Worm (Caenorhabditis elegans) whole organism, L1 larva: ENCODE measurements around the gene F11D5.1.

Experiments used
- C34B4.2 ChIP-seq: sonication (generic microtip); optimal IDR thresholded peaks from 2 replicates; lab custom pipeline; 2017; ENCODE audit warnings: mild to moderate bottlenecking, missing genetic modification characterization, missing compliant biosample characterization
- ama-1 ChIP-seq: fragments of 150-350 bp; optimal IDR thresholded peaks from 2 replicates; lab custom pipeline; 2014
- hlh-17 ChIP-seq: fragments of 200-800 bp; sonication (Bioruptor generic); optimal IDR thresholded peaks from 2 replicates; lab custom pipeline; 2018; ENCODE audit warnings: missing genetic modification characterization, mild to moderate bottlenecking, missing compliant biosample characterization, moderate library complexity, borderline replicate concordance
- lsy-2 ChIP-seq, 2 experiments: fragments of 150-350 bp; optimal IDR thresholded peaks; 2 replicates each; lab custom pipeline; 2014; ENCODE audit warnings: missing biosample characterization in 2 of 2, missing genetic modification characterization in 2 of 2
- nhr-237 ChIP-seq: fragments of 150-350 bp; optimal IDR thresholded peaks from 2 replicates; lab custom pipeline; 2014; ENCODE audit warnings: missing biosample characterization, missing genetic modification characterization
- nhr-77 ChIP-seq: fragments of 150-350 bp; optimal IDR thresholded peaks from 2 replicates; lab custom pipeline; 2014; ENCODE audit warnings: missing biosample characterization, missing genetic modification characterization
- pag-3 ChIP-seq: sonication (generic microtip); optimal IDR thresholded peaks from 2 replicates; lab custom pipeline; 2017; ENCODE audit warnings: missing genetic modification characterization, mild to moderate bottlenecking, missing compliant biosample characterization, antibody characterized with exemption, borderline replicate concordance; ENCODE audit not compliant: insufficient read depth
- zag-1 ChIP-seq: fragments of 150-350 bp; optimal IDR thresholded peaks from 2 replicates; lab custom pipeline; 2014; ENCODE audit warnings: missing biosample characterization, missing genetic modification characterization

- TF ChIP-seq hlh-17: no peak
- no peak for TF ChIP-seq C34B4.2 (tag; lab: Kevin White, UChicago)
- TF ChIP-seq ama-1 (lab: Kevin White, UChicago): no peak
- no peak for TF ChIP-seq nhr-237 (tag; lab: Kevin White, UChicago)
- TF ChIP-seq pag-3 (tag; lab: Kevin White, UChicago): no peak
- TF ChIP-seq zag-1 (tag; lab: Kevin White, UChicago): no peak
- no peak for TF ChIP-seq lsy-2 (tag; optimal IDR thresholded peaks at IDR 0.05; lab: Kevin White, UChicago)
- TF ChIP-seq nhr-77 (tag; lab: Kevin White, UChicago): no peak
These were observed 47.2 kb downstream of the F11D5.1 start, which contains the start of gene ZK563.7 for ce11 chrX:3380167-3380566.
